Worm (Caenorhabditis elegans) whole organism, early embryonic: ENCODE data around the gene lias-1.

Source experiments
- B0310.2 ChIP-seq: sonication (generic microtip); optimal IDR thresholded peaks from 2 replicates; lab custom pipeline; 2016; ENCODE audit warnings: mild to moderate bottlenecking, missing genetic modification characterization, missing compliant biosample characterization
- aly-1 ChIP-seq: sonication (generic microtip); optimal IDR thresholded peaks from 2 replicates; lab custom pipeline; 2016; ENCODE audit warnings: missing genetic modification characterization, missing compliant biosample characterization
- ama-1 ChIP-seq: fragments of 150-350 bp; optimal IDR thresholded peaks from 2 replicates; lab custom pipeline; 2014
- ceh-36 ChIP-seq: sonication (generic microtip); optimal IDR thresholded peaks from 2 replicates; lab custom pipeline; 2016; ENCODE audit warnings: missing genetic modification characterization, inconsistent platforms, missing compliant biosample characterization
- hmbx-1 ChIP-seq: sonication (generic microtip); optimal IDR thresholded peaks from 2 replicates; lab custom pipeline; 2016; ENCODE audit warnings: mild to moderate bottlenecking, missing genetic modification characterization, missing compliant biosample characterization
- hmg-4 ChIP-seq: fragments of 200-800 bp; sonication (Bioruptor generic); optimal IDR thresholded peaks from 2 replicates; lab custom pipeline; 2018; ENCODE audit warnings: mild to moderate bottlenecking, missing genetic modification characterization, missing compliant biosample characterization
- hnd-1 ChIP-seq: sonication (generic microtip); optimal IDR thresholded peaks from 2 replicates; lab custom pipeline; 2016; ENCODE audit warnings: missing genetic modification characterization, missing compliant biosample characterization
- pes-1 ChIP-seq: fragments of 200-800 bp; sonication (Bioruptor generic); IDR thresholded peaks from 2 replicates; pipeline ENCODE4 v1.3.6; 2022; ENCODE audit warnings: missing genetic modification reagents, missing genetic modification characterization, missing compliant biosample characterization
- scrt-1 ChIP-seq: fragments of 200-800 bp; sonication (Bioruptor generic); IDR thresholded peaks from 2 replicates; pipeline ENCODE4 v1.3.6; 2022; ENCODE audit warnings: missing genetic modification characterization, missing compliant biosample characterization
- sea-1 ChIP-seq: fragments of 200-800 bp; sonication (Bioruptor generic); conservative IDR thresholded peaks from 2 replicates; pipeline ENCODE4 v1.3.6; 2022; ENCODE audit warnings: missing genetic modification characterization, missing compliant biosample characterization
- tbx-11 ChIP-seq: fragments of 200-800 bp; sonication (Bioruptor generic); IDR thresholded peaks from 2 replicates; pipeline ENCODE4 v1.3.6; 2022; ENCODE audit warnings: missing genetic modification characterization, missing compliant biosample characterization
- tra-4 ChIP-seq: sonication (generic microtip); optimal IDR thresholded peaks from 2 replicates; lab custom pipeline; 2017; ENCODE audit warnings: missing genetic modification characterization, missing compliant biosample characterization

DNA sequence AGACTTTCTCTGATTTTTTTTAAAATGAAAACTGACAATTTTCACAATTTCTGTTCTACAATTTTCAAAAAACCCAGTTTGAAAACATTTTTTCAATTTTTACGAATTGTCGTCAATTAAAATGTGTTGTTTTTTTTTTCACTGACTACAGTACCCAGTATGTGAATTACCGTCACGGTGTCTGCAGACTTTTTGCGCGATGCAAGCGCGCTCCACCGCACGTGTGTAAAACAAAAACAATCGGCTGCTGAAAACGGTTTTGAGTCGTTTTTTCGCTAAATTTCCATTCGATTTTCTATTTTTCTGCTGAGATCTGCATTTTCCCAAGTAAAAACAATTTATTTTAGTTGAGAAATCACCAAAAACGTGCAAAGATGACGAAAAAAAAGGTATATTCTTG, 48.7 kb downstream of the lias-1 start:
- TF ChIP-seq ama-1 (lab: Kevin White, UChicago) (no peak), aly-1 (tag; lab: Kevin White, UChicago) (no peak), scrt-1 (GFP tag; lab: Robert Waterston, UW) (no peak), sea-1 (no peak), pes-1 (GFP tag; lab: Robert Waterston, UW) (peak; percentile 51; the same call in 1 of the 2 replicates), hmg-4 (GFP tag; lab: Kevin White, UChicago) (peak; percentile 1), B0310.2 (tag; lab: Kevin White, UChicago) (no peak), tbx-11 (GFP tag; lab: Robert Waterston, UW) (no peak), hnd-1 (tag; lab: Kevin White, UChicago) (no peak), tra-4 (tag; lab: Kevin White, UChicago) (no peak), hmbx-1 (tag; lab: Kevin White, UChicago) (no peak), ceh-36 (tag; lab: Kevin White, UChicago) (no peak)
